Fruit fly (Drosophila melanogaster) whole organism, prepupa: ENCODE measurements around the gene Alms1b.

ENCODE experiments used
- CG10631 ChIP-seq: fragments of 200-800 bp; sonication (Bioruptor generic); optimal IDR thresholded peaks from 2 replicates; lab custom pipeline; 2016; ENCODE audit warnings: missing biosample characterization, missing genetic modification characterization
- CG10669 ChIP-seq: fragments of 200-800 bp; sonication (Bioruptor generic); optimal IDR thresholded peaks from 3 replicates; lab custom pipeline; 2018; ENCODE audit warnings: missing biosample characterization, mild to moderate bottlenecking, missing genetic modification characterization, moderate library complexity
- CG11762 ChIP-seq: fragments of 200-800 bp; sonication (Bioruptor generic); optimal IDR thresholded peaks from 3 replicates; lab custom pipeline; 2016; ENCODE audit warnings: missing biosample characterization, missing genetic modification characterization; ENCODE audit not compliant: insufficient read depth
- CG11902 ChIP-seq: fragments of 200-800 bp; sonication (Bioruptor generic); optimal IDR thresholded peaks from 3 replicates; lab custom pipeline; 2016; ENCODE audit warnings: missing biosample characterization, missing genetic modification characterization
- CG1621 ChIP-seq: fragments of 200-800 bp; sonication (Bioruptor generic); optimal IDR thresholded peaks from 3 replicates; lab custom pipeline; 2018; ENCODE audit warnings: missing biosample characterization, mild to moderate bottlenecking, missing genetic modification characterization
- CG16779 ChIP-seq: fragments of 200-800 bp; sonication (Bioruptor generic); optimal IDR thresholded peaks from 3 replicates; lab custom pipeline; 2017; ENCODE audit warnings: missing biosample characterization, mild to moderate bottlenecking, missing genetic modification characterization
- CG31627 ChIP-seq: fragments of 200-800 bp; sonication (Bioruptor generic); optimal IDR thresholded peaks from 3 replicates; lab custom pipeline; 2016; ENCODE audit warnings: missing biosample characterization, missing genetic modification characterization
- CG32006 ChIP-seq: fragments of 200-800 bp; sonication (Bioruptor generic); optimal IDR thresholded peaks from 3 replicates; lab custom pipeline; 2017; ENCODE audit warnings: missing biosample characterization, mild to moderate bottlenecking, missing genetic modification characterization
- CG3919 ChIP-seq: fragments of 200-800 bp; sonication (Bioruptor generic); optimal IDR thresholded peaks from 3 replicates; lab custom pipeline; 2016; ENCODE audit warnings: missing biosample characterization, missing genetic modification characterization
- CG6163 ChIP-seq: fragments of 200-800 bp; sonication (Bioruptor generic); IDR thresholded peaks from 3 replicates; pipeline ENCODE4 v1.3.6; 2022; ENCODE audit warnings: missing biosample characterization, missing genetic modification characterization
- CG6276 ChIP-seq: fragments of 200-800 bp; sonication (Bioruptor generic); optimal IDR thresholded peaks from 2 replicates; lab custom pipeline; 2017; ENCODE audit warnings: missing biosample characterization, mild to moderate bottlenecking, missing genetic modification characterization
- CG6792 ChIP-seq: fragments of 200-800 bp; sonication (Bioruptor generic); optimal IDR thresholded peaks from 3 replicates; lab custom pipeline; 2016; ENCODE audit warnings: missing biosample characterization, missing genetic modification characterization
- CG6808 ChIP-seq: fragments of 200-800 bp; sonication (Bioruptor generic); optimal IDR thresholded peaks from 3 replicates; lab custom pipeline; 2017; ENCODE audit warnings: missing biosample characterization, missing genetic modification characterization, mild to moderate bottlenecking, moderate library complexity, missing genetic modification reagents
- CG6854 ChIP-seq: fragments of 200-800 bp; sonication (Bioruptor generic); optimal IDR thresholded peaks from 2 replicates; lab custom pipeline; 2017; ENCODE audit warnings: missing biosample characterization, mild to moderate bottlenecking, missing genetic modification characterization
- CG7368 ChIP-seq: fragments of 200-800 bp; sonication (Bioruptor generic); optimal IDR thresholded peaks from 3 replicates; lab custom pipeline; 2016; ENCODE audit warnings: missing biosample characterization, missing genetic modification characterization
- CG8119 ChIP-seq: fragments of 200-800 bp; sonication (Bioruptor generic); IDR thresholded peaks from 3 replicates; pipeline ENCODE4 v1.3.6; 2022; ENCODE audit warnings: missing biosample characterization, missing genetic modification characterization
- CG8319 ChIP-seq: fragments of 200-800 bp; sonication (Bioruptor generic); optimal IDR thresholded peaks from 3 replicates; lab custom pipeline; 2016; ENCODE audit warnings: missing biosample characterization, missing genetic modification characterization
- CG8632 ChIP-seq: fragments of 200-800 bp; sonication (Bioruptor generic); optimal IDR thresholded peaks from 3 replicates; lab custom pipeline; 2016; ENCODE audit warnings: missing biosample characterization, missing genetic modification characterization
- CG9139 ChIP-seq: fragments of 200-800 bp; sonication (Bioruptor generic); optimal IDR thresholded peaks from 3 replicates; lab custom pipeline; 2017; ENCODE audit warnings: missing biosample characterization, mild to moderate bottlenecking, missing genetic modification characterization
- Eip78C ChIP-seq: fragments of 200-800 bp; sonication (Bioruptor generic); peaks from one replicate; lab custom pipeline; 2016; ENCODE audit warnings: missing biosample characterization, missing genetic modification characterization
- Eip93F ChIP-seq: fragments of 200-800 bp; sonication (Bioruptor generic); optimal IDR thresholded peaks from 2 replicates; lab custom pipeline; 2016; ENCODE audit warnings: missing biosample characterization, mild to moderate bottlenecking, missing genetic modification characterization
- Ets21C ChIP-seq: fragments of 200-800 bp; sonication (Bioruptor generic); optimal IDR thresholded peaks from 3 replicates; lab custom pipeline; 2016; ENCODE audit warnings: missing biosample characterization, missing genetic modification characterization
- Ets96B ChIP-seq: fragments of 200-800 bp; optimal IDR thresholded peaks from 2 replicates; lab custom pipeline; 2019; ENCODE audit warnings: missing biosample characterization, mild to moderate bottlenecking, missing genetic modification characterization, moderate library complexity
- Gug ChIP-seq: fragments of 200-800 bp; sonication (Bioruptor generic); IDR thresholded peaks from 2 replicates; pipeline ENCODE4 v1.3.6; 2022; ENCODE audit warnings: missing biosample characterization, missing genetic modification characterization
- Hr38 ChIP-seq: sonication (Bioruptor generic); optimal IDR thresholded peaks from 2 replicates; lab custom pipeline; 2016; ENCODE audit warnings: missing biosample characterization, missing genetic modification characterization
- Hr39 ChIP-seq: fragments of 200-800 bp; sonication (Bioruptor generic); optimal IDR thresholded peaks from 2 replicates; lab custom pipeline; 2016; ENCODE audit warnings: missing biosample characterization, missing genetic modification characterization
- Hr4 ChIP-seq: fragments of 200-800 bp; sonication (Bioruptor generic); optimal IDR thresholded peaks from 3 replicates; lab custom pipeline; 2016; ENCODE audit warnings: missing biosample characterization, missing genetic modification characterization
- Lpt ChIP-seq: fragments of 200-800 bp; sonication (Bioruptor generic); optimal IDR thresholded peaks from 3 replicates; lab custom pipeline; 2016; ENCODE audit warnings: missing biosample characterization, missing genetic modification characterization
- Met ChIP-seq: fragments of 200-800 bp; sonication (Bioruptor generic); optimal IDR thresholded peaks from 3 replicates; lab custom pipeline; 2016; ENCODE audit warnings: missing biosample characterization, missing genetic modification characterization
- OdsH ChIP-seq: fragments of 200-800 bp; sonication (Bioruptor generic); optimal IDR thresholded peaks from 3 replicates; lab custom pipeline; 2016; ENCODE audit warnings: missing biosample characterization, missing genetic modification characterization
- Sox102F ChIP-seq: fragments of 200-800 bp; sonication (Bioruptor generic); optimal IDR thresholded peaks from 2 replicates; lab custom pipeline; 2016; ENCODE audit warnings: missing biosample characterization, mild to moderate bottlenecking, missing genetic modification characterization
- Sox15 ChIP-seq: fragments of 200-800 bp; sonication (Bioruptor generic); optimal IDR thresholded peaks from 3 replicates; lab custom pipeline; 2016; ENCODE audit warnings: missing biosample characterization, missing genetic modification characterization
- achi ChIP-seq: fragments of 200-800 bp; sonication (Bioruptor generic); optimal IDR thresholded peaks from 3 replicates; lab custom pipeline; 2016; ENCODE audit warnings: missing biosample characterization, missing genetic modification characterization
- acj6 ChIP-seq: fragments of 200-800 bp; sonication (Bioruptor generic); optimal IDR thresholded peaks from 3 replicates; lab custom pipeline; 2016; ENCODE audit warnings: missing biosample characterization, missing genetic modification characterization
- cyc ChIP-seq: fragments of 200-800 bp; sonication (Bioruptor generic); optimal IDR thresholded peaks from 3 replicates; lab custom pipeline; 2016; ENCODE audit warnings: missing biosample characterization, missing genetic modification characterization
- dac ChIP-seq: fragments of 200-800 bp; sonication (Bioruptor generic); optimal IDR thresholded peaks from 2 replicates; lab custom pipeline; 2017; ENCODE audit warnings: missing biosample characterization, mild to moderate bottlenecking, missing genetic modification characterization
- eg ChIP-seq: fragments of 200-800 bp; sonication (Bioruptor generic); IDR thresholded peaks from 3 replicates; pipeline ENCODE4 v1.3.6; 2022; ENCODE audit warnings: missing biosample characterization, missing genetic modification characterization
- fd59A ChIP-seq: fragments of 200-800 bp; sonication (Bioruptor generic); optimal IDR thresholded peaks from 2 replicates; lab custom pipeline; 2017; ENCODE audit warnings: missing biosample characterization, mild to moderate bottlenecking, missing genetic modification characterization, missing genetic modification reagents
- fd85E ChIP-seq: fragments of 200-800 bp; sonication (Bioruptor generic); optimal IDR thresholded peaks from 3 replicates; lab custom pipeline; 2016; ENCODE audit warnings: missing biosample characterization, missing genetic modification characterization
- fkh ChIP-seq: fragments of 200-800 bp; sonication (Bioruptor generic); optimal IDR thresholded peaks from 3 replicates; lab custom pipeline; 2017; ENCODE audit warnings: missing biosample characterization, mild to moderate bottlenecking, missing genetic modification characterization, moderate library complexity
- lz ChIP-seq: fragments of 200-800 bp; sonication (Bioruptor generic); optimal IDR thresholded peaks from 3 replicates; lab custom pipeline; 2016; ENCODE audit warnings: missing biosample characterization, missing genetic modification characterization
- net ChIP-seq: fragments of 200-800 bp; sonication (Bioruptor generic); optimal IDR thresholded peaks from 3 replicates; lab custom pipeline; 2016; ENCODE audit warnings: missing biosample characterization, missing genetic modification characterization
- pdm3 ChIP-seq: fragments of 200-800 bp; sonication (Bioruptor generic); optimal IDR thresholded peaks from 3 replicates; lab custom pipeline; 2016; ENCODE audit warnings: missing biosample characterization, missing genetic modification characterization
- salr ChIP-seq, 2 experiments: fragments of 200-800 bp; sonication (Bioruptor generic); optimal IDR thresholded peaks; 3 replicates each; lab custom pipeline; 2016 to 2018; ENCODE audit warnings: missing biosample characterization in 2 of 2, missing genetic modification characterization in 2 of 2, mild to moderate bottlenecking in 1 of 2
- ss ChIP-seq, 2 experiments: fragments of 200-800 bp; sonication (Bioruptor generic); optimal IDR thresholded peaks; 2 replicates in 1 of 2; 3 replicates in 1 of 2; lab custom pipeline; 2017 to 2018; ENCODE audit warnings: mild to moderate bottlenecking in 2 of 2, missing biosample characterization in 2 of 2, missing genetic modification characterization in 2 of 2, moderate library complexity in 1 of 2
- vri ChIP-seq: fragments of 200-800 bp; sonication (Bioruptor generic); optimal IDR thresholded peaks from 3 replicates; lab custom pipeline; 2016; ENCODE audit warnings: missing biosample characterization, mild to moderate bottlenecking, missing genetic modification characterization

Gene Alms1b

DNA sequence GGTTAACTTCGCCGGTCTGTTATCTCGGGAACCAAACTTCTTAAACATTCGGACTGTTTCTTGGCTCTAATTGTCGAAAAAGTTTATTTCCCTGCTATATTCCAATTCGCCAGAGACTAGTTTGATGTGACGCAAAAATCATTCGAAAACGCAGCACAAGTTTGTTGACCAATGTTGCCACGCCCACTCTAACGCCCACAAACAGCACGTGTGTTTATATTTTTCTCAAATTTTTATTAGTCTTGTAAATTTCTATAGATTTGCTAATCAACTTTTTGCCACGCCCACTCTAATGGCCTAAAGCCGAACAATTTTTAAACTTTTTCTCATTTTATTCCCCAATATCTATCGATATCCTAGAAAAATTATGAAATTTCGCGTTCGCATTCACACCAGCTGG lies at the start of gene Alms1b:
Gene Alms1b, minus strand, starts transcription at position 101 of the 400 bp plus-strand sequence.
- TF ChIP-seq cyc (GFP tag; lab: Kevin White, UChicago) = no peak
- TF ChIP-seq ss (GFP tag; optimal IDR thresholded peaks at IDR 0.05; lab: Kevin White, UChicago) = no peak
- no peak for TF ChIP-seq CG11762 (GFP tag; lab: Kevin White, UChicago)
- TF ChIP-seq Eip93F = no peak
- TF ChIP-seq CG10631 (GFP tag; lab: Kevin White, UChicago) = no peak
- no peak for TF ChIP-seq CG10669 (GFP tag; lab: Kevin White, UChicago)
- TF ChIP-seq CG6808 (GFP tag; lab: Kevin White, UChicago) = no peak
- TF ChIP-seq CG16779 (tag; lab: Kevin White, UChicago) = no peak
- TF ChIP-seq CG8119 (GFP tag; lab: Robert Waterston, UW) = no peak
- no peak for TF ChIP-seq CG1621 (tag; lab: Kevin White, UChicago)
- no peak for TF ChIP-seq Ets21C (GFP tag; lab: Kevin White, UChicago)
- no peak for TF ChIP-seq fkh (GFP tag; lab: Kevin White, UChicago)
- no peak for TF ChIP-seq eg
- no peak for TF ChIP-seq fd59A (GFP tag; lab: Kevin White, UChicago)
- no peak for TF ChIP-seq OdsH (GFP tag; lab: Kevin White, UChicago)
- TF ChIP-seq Lpt (GFP tag; lab: Kevin White, UChicago) = no peak
- TF ChIP-seq CG9139 = no peak
- no peak for TF ChIP-seq Sox102F (GFP tag; lab: Kevin White, UChicago)
- TF ChIP-seq, all 60 proteins: peak for 0

DNA sequence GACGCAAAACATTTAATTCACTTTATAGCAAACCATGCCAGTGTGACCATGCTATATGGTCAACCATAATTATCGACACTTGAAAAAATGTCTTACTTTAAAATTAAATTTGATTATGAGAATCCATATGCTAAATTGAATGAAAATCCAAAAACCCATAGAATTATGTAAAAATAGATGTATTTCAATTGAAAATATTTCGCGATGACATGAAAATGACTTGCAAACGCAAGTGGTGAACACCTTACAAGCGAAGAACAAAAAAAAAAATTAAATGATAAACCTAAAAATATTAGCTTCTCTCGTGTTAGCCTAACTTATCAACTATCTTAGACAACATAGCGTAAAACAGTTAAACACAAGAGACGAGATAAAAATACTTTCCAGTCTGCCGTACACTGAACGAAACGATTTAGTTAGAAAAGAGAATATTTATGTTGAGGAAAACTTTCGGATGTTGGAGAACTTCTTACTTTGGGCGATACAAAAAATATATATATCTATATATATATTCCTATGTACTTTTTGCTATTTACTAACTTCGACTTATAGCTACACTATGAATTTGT lies 49.2 kb upstream of the Alms1b start:
- TF ChIP-seq vri (GFP tag; lab: Kevin White, UChicago) = peak; percentile 29
- TF ChIP-seq pdm3 = peak; percentile 69
- peak; percentile 57 for TF ChIP-seq CG31627 (GFP tag; lab: Kevin White, UChicago)
- peak; percentile 61 for TF ChIP-seq CG3919 (GFP tag; lab: Kevin White, UChicago)
- peak; percentile 37 for TF ChIP-seq CG8319 (GFP tag; lab: Kevin White, UChicago)
- peak; percentile 43 for TF ChIP-seq CG8632
- TF ChIP-seq CG6163 (GFP tag; lab: Robert Waterston, UW) = peak; percentile 64; the same call in 2 of the 3 replicates
- no peak for TF ChIP-seq CG6854 (GFP tag; lab: Kevin White, UChicago)
- no peak for TF ChIP-seq CG9139
- TF ChIP-seq CG6808 (GFP tag; lab: Kevin White, UChicago) = peak; percentile 30
- TF ChIP-seq Met (GFP tag; lab: Kevin White, UChicago) = peak; percentile 62
- peak; percentile 51 for TF ChIP-seq net (GFP tag; lab: Kevin White, UChicago)
- TF ChIP-seq Hr38 = no peak
- TF ChIP-seq Hr4 (GFP tag; lab: Kevin White, UChicago) = peak; percentile 64
- TF ChIP-seq fd85E = no peak
- TF ChIP-seq Eip93F = no peak
- peak; percentile 49 for TF ChIP-seq achi (GFP tag; lab: Kevin White, UChicago)
- peak; percentile 90 for TF ChIP-seq Eip78C (GFP tag; lab: Kevin White, UChicago)
- no peak for TF ChIP-seq fd59A (GFP tag; lab: Kevin White, UChicago)
- TF ChIP-seq CG6276 (GFP tag; lab: Kevin White, UChicago) = peak; percentile 55
- TF ChIP-seq acj6 (GFP tag; lab: Kevin White, UChicago) = peak; percentile 61
- TF ChIP-seq Sox102F (GFP tag; lab: Kevin White, UChicago) = peak; percentile 57
- peak; percentile 32 for TF ChIP-seq dac
- TF ChIP-seq CG16779 (tag; lab: Kevin White, UChicago) = no peak
- TF ChIP-seq eg = peak; percentile 71
- TF ChIP-seq CG10669 (GFP tag; lab: Kevin White, UChicago) = peak; percentile 51
- TF ChIP-seq CG32006 (GFP tag; lab: Kevin White, UChicago) = peak; percentile 67
- TF ChIP-seq Ets21C (GFP tag; lab: Kevin White, UChicago) = peak; percentile 43
- TF ChIP-seq Hr39 (GFP tag; lab: Kevin White, UChicago) = peak; percentile 67
- TF ChIP-seq Sox15 (GFP tag; lab: Kevin White, UChicago) = peak; percentile 38
- peak in 1 of 2 experiments; percentile 57 for TF ChIP-seq salr (GFP tag; optimal IDR thresholded peaks at IDR 0.05; lab: Kevin White, UChicago)
- peak; percentile 62 for TF ChIP-seq CG10631 (GFP tag; lab: Kevin White, UChicago)
- TF ChIP-seq CG11902 = no peak
- TF ChIP-seq CG7368 (GFP tag; lab: Kevin White, UChicago) = no peak
- TF ChIP-seq CG8119 (GFP tag; lab: Robert Waterston, UW) = peak; percentile 64
- peak; percentile 53 for TF ChIP-seq CG6792 (GFP tag; lab: Kevin White, UChicago)
- no peak for TF ChIP-seq fkh (GFP tag; lab: Kevin White, UChicago)
- no peak for TF ChIP-seq CG1621 (tag; lab: Kevin White, UChicago)
- TF ChIP-seq lz (GFP tag; lab: Kevin White, UChicago) = peak; percentile 69
- peak; percentile 38 for TF ChIP-seq Ets96B (tag; lab: Kevin White, UChicago)
- peak; percentile 67 for TF ChIP-seq Gug (GFP tag; lab: Robert Waterston, UW)
- peak; percentile 41 for TF ChIP-seq CG11762 (GFP tag; lab: Kevin White, UChicago)
- TF ChIP-seq cyc (GFP tag; lab: Kevin White, UChicago) = peak; percentile 57
